Fruit fly (Drosophila melanogaster): ENCODE data around the gene bcn92.
A peak's percentile ranks its signal among the peaks of the same experiment; 100 is the strongest.

The bcn92 gene

DNA sequence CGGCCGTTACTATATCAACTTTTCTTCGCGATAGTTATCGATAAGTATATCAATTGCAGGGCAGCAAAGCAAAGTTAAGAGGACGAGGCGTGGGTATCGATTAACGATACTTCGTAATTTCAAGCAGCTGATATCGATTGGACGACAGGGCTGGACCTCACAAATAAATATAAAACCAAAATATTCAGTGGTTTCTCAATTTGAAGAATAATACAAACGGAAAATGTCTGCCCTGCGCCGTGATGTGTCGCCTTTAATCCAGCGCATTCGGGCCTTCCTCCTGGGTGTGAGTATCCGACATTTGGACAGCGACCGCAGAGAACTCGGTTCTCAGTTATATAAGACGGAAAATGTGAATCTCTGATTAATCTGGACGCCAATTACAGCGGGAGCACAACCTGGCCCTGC, 23.0 kb upstream of the bcn92 start, which contains the start of gene ND-B14.5A (continued):
- TF ChIP-seq wor (GFP tag; IDR thresholded peaks at IDR 0.05) (no peak), MBD-R2 (GFP tag; IDR thresholded peaks at IDR 0.05) (peak; percentile 55), ato (GFP tag; IDR thresholded peaks at IDR 0.05; ENCODE audit: partially characterized antibody) (peak; percentile 97), grau (tag; optimal IDR thresholded peaks at IDR 0.05) (peak; percentile 7), ash1 (GFP tag; optimal IDR thresholded peaks at IDR 0.05) (no peak), slbo (GFP tag; IDR thresholded peaks at IDR 0.05) (no peak), CG2875 (GFP tag; optimal IDR thresholded peaks at IDR 0.05) (no peak), CG16779 (GFP tag; IDR thresholded peaks at IDR 0.05) (no peak), abd-A (tag; optimal IDR thresholded peaks at IDR 0.05) (no peak), nom (GFP tag; optimal IDR thresholded peaks at IDR 0.05) (peak; percentile 35), CG11723 (GFP tag; optimal IDR thresholded peaks at IDR 0.05) (no peak), dmrt11E (tag; optimal IDR thresholded peaks at IDR 0.05) (no peak), zen2 (GFP tag; IDR thresholded peaks at IDR 0.05; ENCODE audit: partially characterized antibody) (peak; percentile 94), emc (GFP tag; optimal IDR thresholded peaks at IDR 0.05) (no peak), knrl (GFP tag; IDR thresholded peaks at IDR 0.05; ENCODE audit: partially characterized antibody) (peak; percentile 80), CG12155 (GFP tag; optimal IDR thresholded peaks at IDR 0.05) (no peak), CG2129 (GFP tag; IDR thresholded peaks at IDR 0.05; ENCODE audit: partially characterized antibody) (peak; percentile 83), ham (GFP tag; IDR thresholded peaks at IDR 0.05) (no peak), cas (GFP tag; IDR thresholded peaks at IDR 0.05) (no peak), Nf-YB (GFP tag; optimal IDR thresholded peaks at IDR 0.05) (no peak), HmgD (GFP tag; optimal IDR thresholded peaks at IDR 0.05) (no peak), Poxn (GFP tag; IDR thresholded peaks at IDR 0.05) (no peak), gem (tag; optimal IDR thresholded peaks at IDR 0.05) (no peak), gt (GFP tag; IDR thresholded peaks at IDR 0.05) (no peak), HHEX (GFP tag; optimal IDR thresholded peaks at IDR 0.05) (no peak), CG14050 (GFP tag; IDR thresholded peaks at IDR 0.05) (no peak), CG14860 (GFP tag; IDR thresholded peaks at IDR 0.05; ENCODE audit: partially characterized antibody) (peak; percentile 97), CG7372 (GFP tag; IDR thresholded peaks at IDR 0.05) (no peak), nmo (GFP tag; optimal IDR thresholded peaks at IDR 0.05) (peak; percentile 17), CG6272 (GFP tag; IDR thresholded peaks at IDR 0.05) (no peak), Ptx1 (GFP tag; IDR thresholded peaks at IDR 0.05) (no peak), CG31441 (GFP tag; IDR thresholded peaks at IDR 0.05) (no peak), CG15696 (tag; optimal IDR thresholded peaks at IDR 0.05) (no peak), CG12659 (GFP tag; optimal IDR thresholded peaks at IDR 0.05) (peak; percentile 48), repo (GFP tag; optimal IDR thresholded peaks at IDR 0.05) (no peak), CG3995 (GFP tag; optimal IDR thresholded peaks at IDR 0.05) (no peak), Dll (GFP tag; IDR thresholded peaks at IDR 0.05; ENCODE audit: partially characterized antibody) (peak; percentile 92), CG1603 (tag; optimal IDR thresholded peaks at IDR 0.05) (peak; percentile 65), Hand (GFP tag; optimal IDR thresholded peaks at IDR 0.05) (no peak), CG17361 (GFP tag; IDR thresholded peaks at IDR 0.05) (no peak), Ets65A (GFP tag) (no peak), MESR4 (GFP tag; optimal IDR thresholded peaks at IDR 0.05) (peak; percentile 58), CG11696 (GFP tag; IDR thresholded peaks at IDR 0.05) (no peak), CG8359 (GFP tag; optimal IDR thresholded peaks at IDR 0.05; ENCODE audit: borderline replicate concordance) (no peak), CG17912 (GFP tag; optimal IDR thresholded peaks at IDR 0.05) (no peak), CG17186 (GFP tag; optimal IDR thresholded peaks at IDR 0.05) (peak; percentile 9), bbx (GFP tag; IDR thresholded peaks at IDR 0.05; ENCODE audit: partially characterized antibody) (peak; percentile 97), Myb (GFP tag; optimal IDR thresholded peaks at IDR 0.05) (peak; percentile 97), CG15601 (tag; optimal IDR thresholded peaks at IDR 0.05) (no peak), NfI (GFP tag; optimal IDR thresholded peaks at IDR 0.05) (no peak), Opbp (GFP tag; IDR thresholded peaks at IDR 0.05; ENCODE audit: partially characterized antibody) (peak; percentile 96)

Measured in whole organism, embryonic.